Fruit fly (Drosophila melanogaster): Measurements from ENCODE around the gene Lar.

Gene Lar

DNA sequence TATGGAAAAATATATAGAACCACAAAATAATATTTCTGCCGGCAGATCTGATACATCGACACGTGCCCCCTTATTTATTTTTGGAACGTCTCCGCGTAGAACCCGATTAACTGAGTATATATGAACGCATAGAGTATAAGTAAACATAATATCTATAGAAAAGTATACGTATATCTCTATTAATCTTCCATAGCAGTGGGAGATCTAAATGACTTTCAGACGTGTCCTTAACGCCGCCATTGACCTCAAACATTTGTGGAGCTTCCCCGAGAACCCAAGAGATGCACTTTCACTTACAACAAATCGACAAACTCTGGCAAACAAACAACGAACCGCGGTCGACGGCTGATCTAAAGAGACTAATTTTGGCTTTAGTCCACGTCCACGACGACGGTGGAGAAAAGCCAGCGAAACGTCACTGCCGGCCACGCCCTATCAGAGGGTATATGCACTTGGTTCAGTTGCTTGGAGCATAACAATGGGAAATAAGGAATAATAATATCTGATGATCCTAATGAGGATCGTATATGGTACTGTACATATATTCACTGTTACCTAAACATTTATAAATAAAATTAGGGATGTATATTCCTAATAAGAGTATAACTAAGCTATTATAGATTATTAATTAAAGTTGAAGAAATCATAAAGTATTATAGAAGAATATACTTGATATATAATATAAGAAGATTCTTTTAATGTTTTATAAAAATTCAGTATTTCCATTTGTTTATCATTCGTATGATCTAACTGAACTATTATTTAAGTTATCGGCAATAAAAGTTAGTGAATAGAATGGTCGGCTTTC is 177.6 kb downstream of the Lar start, which contains the start of gene fbp (continued):
- TF ChIP-seq wdn (GFP tag; IDR thresholded peaks at IDR 0.05): peak; percentile 34; the same call in 1 of the 2 replicates
- peak; percentile 45 for TF ChIP-seq lab (GFP tag; optimal IDR thresholded peaks at IDR 0.05)
- TF ChIP-seq nau (GFP tag; optimal IDR thresholded peaks at IDR 0.05): peak; percentile 52
- TF ChIP-seq CG7357 (GFP tag; IDR thresholded peaks at IDR 0.05): peak; percentile 46; the same call in 1 of the 3 replicates
- TF ChIP-seq zen (tag; optimal IDR thresholded peaks at IDR 0.05): no peak
- peak; percentile 68 for TF ChIP-seq CG32532 (GFP tag; IDR thresholded peaks at IDR 0.05)
- TF ChIP-seq prd (optimal IDR thresholded peaks at IDR 0.05): no peak
- peak; percentile 69 for TF ChIP-seq prd (GFP tag; IDR thresholded peaks at IDR 0.05)
- TF ChIP-seq wor (GFP tag; IDR thresholded peaks at IDR 0.05): no peak
- peak; percentile 74 for TF ChIP-seq phol (tag; optimal IDR thresholded peaks at IDR 0.05)
- TF ChIP-seq CG13894 (tag; optimal IDR thresholded peaks at IDR 0.05): peak; percentile 70
- peak; percentile 82 for TF ChIP-seq CG12659 (GFP tag; optimal IDR thresholded peaks at IDR 0.05)
- peak; percentile 24 for TF ChIP-seq CG15011 (GFP tag; optimal IDR thresholded peaks at IDR 0.05)
- peak; percentile 19 for TF ChIP-seq CG30020 (tag; optimal IDR thresholded peaks at IDR 0.05)
- peak; percentile 27 for TF ChIP-seq CG10462 (GFP tag; optimal IDR thresholded peaks at IDR 0.05)
- no peak for TF ChIP-seq CrebB (tag; optimal IDR thresholded peaks at IDR 0.05)
- no peak for TF ChIP-seq stwl (tag; optimal IDR thresholded peaks at IDR 0.05)
- TF ChIP-seq Oli (tag; optimal IDR thresholded peaks at IDR 0.05): peak; percentile 71
- TF ChIP-seq CG9932 (GFP tag; IDR thresholded peaks at IDR 0.05): peak; percentile 65
- TF ChIP-seq CG15269 (tag; optimal IDR thresholded peaks at IDR 0.05): peak; percentile 62
- TF ChIP-seq CG13296 (GFP tag; optimal IDR thresholded peaks at IDR 0.05): peak; percentile 4
- TF ChIP-seq CG11695 (GFP tag; IDR thresholded peaks at IDR 0.05): peak; percentile 8; the same call in 1 of the 3 replicates
- TF ChIP-seq Camta (GFP tag; optimal IDR thresholded peaks at IDR 0.05): no peak
- no peak for TF ChIP-seq hbn (GFP tag; IDR thresholded peaks at IDR 0.05; ENCODE audit: partially characterized antibody)
- peak; percentile 58; the same call in 2 of the 4 replicates for TF ChIP-seq chinmo (GFP tag; IDR thresholded peaks at IDR 0.05; ENCODE audit: partially characterized antibody)
- peak; percentile 38 for TF ChIP-seq zfh2 (GFP tag; optimal IDR thresholded peaks at IDR 0.05)
- TF ChIP-seq CG12942 (GFP tag; optimal IDR thresholded peaks at IDR 0.05): peak; percentile 12
- no peak; the same call in 1 of the 2 replicates for TF ChIP-seq ttk (GFP tag; IDR thresholded peaks at IDR 0.05)
- TF ChIP-seq mam (GFP tag; optimal IDR thresholded peaks at IDR 0.05): peak; percentile 45
- no peak; the same call in 1 of the 2 replicates for TF ChIP-seq Adf1 (GFP tag; IDR thresholded peaks at IDR 0.05)
- no peak for TF ChIP-seq CG6254 (GFP tag; optimal IDR thresholded peaks at IDR 0.05)
- TF ChIP-seq dpn (GFP tag; optimal IDR thresholded peaks at IDR 0.05): peak in 1 of 2 experiments; percentile 66
- TF ChIP-seq tio (GFP tag; optimal IDR thresholded peaks at IDR 0.05): peak; percentile 74
- no peak for TF ChIP-seq CG17568 (GFP tag; optimal IDR thresholded peaks at IDR 0.05)
- peak; percentile 21 for TF ChIP-seq scrt (GFP tag; optimal IDR thresholded peaks at IDR 0.05)
- peak; percentile 24 for TF ChIP-seq tap (tag; optimal IDR thresholded peaks at IDR 0.05)
- peak; percentile 44 for TF ChIP-seq lilli (GFP tag; optimal IDR thresholded peaks at IDR 0.05)
- peak in 1 of 2 experiments; percentile 54 for TF ChIP-seq chif (GFP tag; optimal IDR thresholded peaks at IDR 0.05)
- no peak for TF ChIP-seq CG6175 (GFP tag; IDR thresholded peaks at IDR 0.05)
- TF ChIP-seq ken (GFP tag; IDR thresholded peaks at IDR 0.05): 0 out of 3 replicates have a peak, but pooled peaks have one; percentile 14
- no peak for TF ChIP-seq CG43689 (GFP tag; IDR thresholded peaks at IDR 0.05)
- TF ChIP-seq CG2202 (tag; optimal IDR thresholded peaks at IDR 0.05): no peak
- peak; percentile 50 for TF ChIP-seq CG17359 (tag; optimal IDR thresholded peaks at IDR 0.05)
- TF ChIP-seq ATbp (GFP tag; optimal IDR thresholded peaks at IDR 0.05): peak; percentile 26
- TF ChIP-seq bcd (GFP tag; optimal IDR thresholded peaks at IDR 0.05): peak; percentile 76
- no peak for TF ChIP-seq CG9797 (GFP tag; optimal IDR thresholded peaks at IDR 0.05)
- peak; percentile 65 for TF ChIP-seq Nf-YC (tag; optimal IDR thresholded peaks at IDR 0.05)
- peak; percentile 2 for TF ChIP-seq CG6854 (GFP tag; optimal IDR thresholded peaks at IDR 0.05)

All from whole organism, embryonic.